Worm (Caenorhabditis elegans): ENCODE results near the gene C50H11.13.

The C50H11.13 gene

ce11 chrV:3062078-3062477 is 9.4 kb downstream of the C50H11.13 start, which contains the start of gene srt-15:
Gene srt-15 (minus strand): TSS chrV:3062178.
- TF ChIP-seq odd-2 (tag; optimal IDR thresholded peaks at IDR 0.05) (no peak), madf-2 (tag; optimal IDR thresholded peaks at IDR 0.05) (no peak), pqm-1 (tag; optimal IDR thresholded peaks at IDR 0.05) (no peak), gmeb-2 (tag; optimal IDR thresholded peaks at IDR 0.05) (no peak)

ce11 chrV:3058996-3059395 is 12.5 kb downstream of the C50H11.13 start, which contains the start of gene str-244:
Gene str-244 (minus strand): TSS chrV:3059096.
- TF ChIP-seq nhr-11 (tag; optimal IDR thresholded peaks at IDR 0.05) (no peak), ama-1 (optimal IDR thresholded peaks at IDR 0.05) (no peak), hlh-6 (tag; optimal IDR thresholded peaks at IDR 0.05) (no peak), rnt-1 (tag; optimal IDR thresholded peaks at IDR 0.05) (no peak), ttx-3 (tag; optimal IDR thresholded peaks at IDR 0.05) (no peak), madf-2 (tag; optimal IDR thresholded peaks at IDR 0.05) (no peak), Y22D7AL.16 (tag; optimal IDR thresholded peaks at IDR 0.05) (no peak), ref-2 (tag; optimal IDR thresholded peaks at IDR 0.05) (no peak), hlh-15 (tag; optimal IDR thresholded peaks at IDR 0.05) (no peak), elt-4 (tag; optimal IDR thresholded peaks at IDR 0.05) (no peak), hlh-30 (tag; optimal IDR thresholded peaks at IDR 0.05; ENCODE audit: insufficient read depth) (no peak), ceh-2 (tag; optimal IDR thresholded peaks at IDR 0.05) (no peak), unc-42 (tag; optimal IDR thresholded peaks at IDR 0.05) (no peak), nfya-1 (tag; optimal IDR thresholded peaks at IDR 0.05) (no peak), pha-2 (tag; optimal IDR thresholded peaks at IDR 0.05) (no peak), zip-5 (tag; optimal IDR thresholded peaks at IDR 0.05) (no peak), K02D7.2 (tag; optimal IDR thresholded peaks at IDR 0.05) (no peak), ceh-14 (tag; optimal IDR thresholded peaks at IDR 0.05) (no peak), ceh-48 (tag; optimal IDR thresholded peaks at IDR 0.05) (no peak)

ce11 chrV:3054254-3054653 is 17.2 kb downstream of the C50H11.13 start, which contains the start of gene C50H11.8:
Gene C50H11.8 (plus strand): TSS chrV:3054554.
- TF ChIP-seq unc-42 (tag; optimal IDR thresholded peaks at IDR 0.05) (no peak), mec-3 (tag; optimal IDR thresholded peaks at IDR 0.05; ENCODE audit: borderline replicate concordance) (no peak), hlh-6 (tag; optimal IDR thresholded peaks at IDR 0.05) (no peak), T23F11.4 (GFP tag; optimal IDR thresholded peaks at IDR 0.05) (no peak), nhr-232 (tag; optimal IDR thresholded peaks at IDR 0.05) (no peak), sdc-2 (tag; optimal IDR thresholded peaks at IDR 0.05) (no peak), ztf-16 (tag; optimal IDR thresholded peaks at IDR 0.05) (no peak), ceh-31 (tag; optimal IDR thresholded peaks at IDR 0.05) (no peak), unc-55 (GFP tag; optimal IDR thresholded peaks at IDR 0.05) (no peak), ceh-19 (GFP tag; optimal IDR thresholded peaks at IDR 0.05) (no peak), ahr-1 (tag; optimal IDR thresholded peaks at IDR 0.05) (no peak), ceh-6 (GFP tag; optimal IDR thresholded peaks at IDR 0.05) (no peak), pat-9 (tag; optimal IDR thresholded peaks at IDR 0.05) (no peak), ceh-24 (tag; optimal IDR thresholded peaks at IDR 0.05) (no peak), C38D4.7 (GFP tag; optimal IDR thresholded peaks at IDR 0.05) (no peak), ceh-14 (tag; optimal IDR thresholded peaks at IDR 0.05) (no peak)

ce11 chrV:3046364-3046763 is 25.1 kb downstream of the C50H11.13 start:
- TF ChIP-seq fax-1 (tag; optimal IDR thresholded peaks at IDR 0.05) (no peak), unc-42 (tag; optimal IDR thresholded peaks at IDR 0.05) (no peak), nfya-1 (tag; optimal IDR thresholded peaks at IDR 0.05) (no peak), unc-55 (GFP tag; optimal IDR thresholded peaks at IDR 0.05) (no peak), eyg-1 (tag; optimal IDR thresholded peaks at IDR 0.05) (no peak)

ce11 chrV:3044837-3045236 is 26.6 kb downstream of the C50H11.13 start, which contains the start of gene F59D6.1:
Gene F59D6.1 (plus strand): TSS chrV:3045137.
- no peak for TF ChIP-seq unc-55 (GFP tag; optimal IDR thresholded peaks at IDR 0.05)
- peak; percentile 47 for TF ChIP-seq sdc-2 (tag; optimal IDR thresholded peaks at IDR 0.05)

Data from whole organism, late embryonic.